Fruit fly (Drosophila melanogaster) whole organism, embryonic: ENCODE results near the gene mRpL51.
A peak's percentile ranks its signal among the peaks of the same experiment; 100 is the strongest.

Experiments used
- ATbp ChIP-seq: fragments of 200-800 bp; sonication (Bioruptor generic); optimal IDR thresholded peaks from 2 replicates; lab custom pipeline; 2017; ENCODE audit warnings: missing biosample characterization, mild to moderate bottlenecking, missing genetic modification characterization, missing genetic modification reagents
- B-H1 ChIP-seq: fragments of 200-800 bp; sonication (Bioruptor generic); IDR thresholded peaks from 3 replicates; pipeline ENCODE4 v1.3.6; 2022; ENCODE audit warnings: missing biosample characterization, missing genetic modification characterization
- CG10565 ChIP-seq: fragments of 200-800 bp; sonication (Bioruptor generic); optimal IDR thresholded peaks from 3 replicates; lab custom pipeline; 2016; ENCODE audit warnings: missing biosample characterization, mild to moderate bottlenecking, missing genetic modification characterization
- CG10654 ChIP-seq: fragments of 200-800 bp; sonication (Bioruptor generic); optimal IDR thresholded peaks from 2 replicates; lab custom pipeline; 2016; ENCODE audit warnings: missing biosample characterization, missing genetic modification characterization
- CG10959 ChIP-seq: fragments of 200-800 bp; sonication (Bioruptor generic); IDR thresholded peaks from 2 replicates; pipeline ENCODE4 v1.3.6; 2022; ENCODE audit warnings: missing biosample characterization, missing genetic modification characterization
- CG15514 ChIP-seq: fragments of 200-800 bp; sonication (Bioruptor generic); optimal IDR thresholded peaks from 3 replicates; lab custom pipeline; 2017; ENCODE audit warnings: missing biosample characterization, missing genetic modification characterization, mild to moderate bottlenecking, moderate library complexity, missing genetic modification reagents
- CG15601 ChIP-seq: fragments of 200-800 bp; sonication (Bioruptor generic); optimal IDR thresholded peaks from 3 replicates; lab custom pipeline; 2019; ENCODE audit warnings: missing biosample characterization, mild to moderate bottlenecking, missing genetic modification characterization, moderate library complexity
- CG16863 ChIP-seq: fragments of 200-800 bp; sonication (Bioruptor generic); optimal IDR thresholded peaks from 3 replicates; lab custom pipeline; 2016; ENCODE audit warnings: missing biosample characterization, missing genetic modification characterization
- CG17359 ChIP-seq: fragments of 200-800 bp; sonication (Bioruptor generic); optimal IDR thresholded peaks from 3 replicates; lab custom pipeline; 2018; ENCODE audit warnings: missing biosample characterization, mild to moderate bottlenecking, missing genetic modification characterization, moderate library complexity
- CG17568 ChIP-seq: fragments of 200-800 bp; sonication (Bioruptor generic); optimal IDR thresholded peaks from 2 replicates; lab custom pipeline; 2018; ENCODE audit warnings: missing biosample characterization, mild to moderate bottlenecking, missing genetic modification characterization, moderate library complexity
- CG18011 ChIP-seq: fragments of 200-800 bp; sonication (Bioruptor generic); optimal IDR thresholded peaks from 2 replicates; lab custom pipeline; 2017; ENCODE audit warnings: missing biosample characterization, missing genetic modification characterization, mild to moderate bottlenecking, moderate library complexity, missing genotype
- CG2712 ChIP-seq: fragments of 200-800 bp; optimal IDR thresholded peaks from 3 replicates; lab custom pipeline; 2019; ENCODE audit warnings: missing biosample characterization, mild to moderate bottlenecking, missing genetic modification characterization, moderate library complexity
- CG31224 ChIP-seq: fragments of 200-800 bp; sonication (Bioruptor generic); IDR thresholded peaks from 2 replicates; pipeline ENCODE4 v1.3.6; 2022; ENCODE audit warnings: missing biosample characterization, missing genetic modification characterization
- CG3847 ChIP-seq: fragments of 200-800 bp; sonication (Bioruptor generic); IDR thresholded peaks from 2 replicates; pipeline ENCODE4 v1.3.6; 2022; ENCODE audit warnings: missing biosample characterization, missing genetic modification characterization
- CG6254 ChIP-seq: fragments of 200-800 bp; sonication (Bioruptor generic); optimal IDR thresholded peaks from 3 replicates; lab custom pipeline; 2017; ENCODE audit warnings: mild to moderate bottlenecking, missing biosample characterization, missing genetic modification reagents, missing genetic modification characterization
- CG8089 ChIP-seq: fragments of 200-800 bp; sonication (Bioruptor generic); optimal IDR thresholded peaks from 3 replicates; lab custom pipeline; 2016; ENCODE audit warnings: missing biosample characterization, missing genetic modification characterization
- CG8478 ChIP-seq: fragments of >200 bp; optimal IDR thresholded peaks from 2 replicates; lab custom pipeline; 2018
- CG8944 ChIP-seq: fragments of 200-800 bp; sonication (Bioruptor generic); optimal IDR thresholded peaks from 3 replicates; lab custom pipeline; 2016; ENCODE audit warnings: missing biosample characterization, missing genetic modification characterization
- D ChIP-seq, 2 experiments: fragments of 200-800 bp in 1 of 2; fragments of >200 bp in 1 of 2; sonication (Bioruptor generic) in 1 of 2; optimal IDR thresholded peaks; 2 replicates in 1 of 2; 3 replicates in 1 of 2; lab custom pipeline; 2017; ENCODE audit warnings: mild to moderate bottlenecking in 1 of 2, missing biosample characterization in 1 of 2, missing genetic modification characterization in 1 of 2, missing genetic modification reagents in 1 of 2
- Dip3 ChIP-seq: fragments of 200-800 bp; sonication (Bioruptor generic); optimal IDR thresholded peaks from 3 replicates; lab custom pipeline; 2016; ENCODE audit warnings: missing biosample characterization, missing genetic modification characterization
- Dref ChIP-seq: fragments of 200-800 bp; sonication (Bioruptor generic); IDR thresholded peaks from 2 replicates; pipeline ENCODE4 v1.3.6; 2022; ENCODE audit warnings: missing biosample characterization, missing genetic modification characterization
- ERR ChIP-seq: fragments of 200-800 bp; sonication (Bioruptor generic); optimal IDR thresholded peaks from 2 replicates; lab custom pipeline; 2016; ENCODE audit warnings: missing biosample characterization, missing genetic modification characterization
- HLH54F ChIP-seq: fragments of 200-800 bp; sonication (Bioruptor generic); optimal IDR thresholded peaks from 3 replicates; lab custom pipeline; 2016; ENCODE audit warnings: missing biosample characterization, missing genetic modification characterization
- Hand ChIP-seq: fragments of 200-800 bp; sonication (Bioruptor generic); optimal IDR thresholded peaks from 2 replicates; lab custom pipeline; 2017; ENCODE audit warnings: mild to moderate bottlenecking, missing biosample characterization, missing genetic modification reagents, missing genetic modification characterization
- Hmr ChIP-seq: fragments of 200-800 bp; sonication (Bioruptor generic); optimal IDR thresholded peaks from 3 replicates; lab custom pipeline; 2017; ENCODE audit warnings: mild to moderate bottlenecking, missing biosample characterization, missing genetic modification reagents, missing genetic modification characterization
- Hr51 ChIP-seq, 2 experiments: fragments of 200-800 bp; sonication (Bioruptor generic); optimal IDR thresholded peaks; 2 replicates in 1 of 2; 3 replicates in 1 of 2; lab custom pipeline; 2016 to 2018; ENCODE audit warnings: missing biosample characterization in 2 of 2, missing genetic modification characterization in 2 of 2, mild to moderate bottlenecking in 1 of 2, moderate library complexity in 1 of 2
- Jarid2 ChIP-seq: fragments of 200-800 bp; sonication (Bioruptor generic); optimal IDR thresholded peaks from 3 replicates; lab custom pipeline; 2017; ENCODE audit warnings: mild to moderate bottlenecking, missing biosample characterization, missing genetic modification reagents, missing genetic modification characterization
- Lim3 ChIP-seq: fragments of 200-800 bp; sonication (Bioruptor generic); IDR thresholded peaks from 2 replicates; pipeline ENCODE4 v1.3.6; 2022; ENCODE audit warnings: missing biosample characterization, missing genetic modification characterization
- Lpt ChIP-seq: fragments of >200 bp; optimal IDR thresholded peaks from 2 replicates; lab custom pipeline; 2018; ENCODE audit warnings: missing biosample characterization, missing genetic modification characterization
- Mrtf ChIP-seq: fragments of 200-800 bp; sonication (Bioruptor generic); IDR thresholded peaks from 3 replicates; pipeline ENCODE4 v1.3.6; 2022; ENCODE audit warnings: missing biosample characterization, missing genetic modification characterization
- NC2α ChIP-seq: fragments of 200-800 bp; sonication (Bioruptor generic); optimal IDR thresholded peaks from 2 replicates; lab custom pipeline; 2016; ENCODE audit warnings: missing biosample characterization, missing genetic modification characterization
- danr ChIP-seq: fragments of 200-800 bp; sonication (Bioruptor generic); IDR thresholded peaks from 2 replicates; pipeline ENCODE4 v1.3.6; 2022; ENCODE audit warnings: missing biosample characterization, missing genetic modification characterization
- dmrt99B ChIP-seq: fragments of 200-800 bp; sonication (Bioruptor generic); optimal IDR thresholded peaks from 2 replicates; lab custom pipeline; 2018; ENCODE audit warnings: missing biosample characterization, mild to moderate bottlenecking, missing genetic modification characterization, moderate library complexity
- ftz-f1 ChIP-seq: fragments of 200-800 bp; sonication (Bioruptor generic); optimal IDR thresholded peaks from 2 replicates; lab custom pipeline; 2016; ENCODE audit warnings: missing biosample characterization, missing genetic modification characterization
- gcm ChIP-seq: fragments of 200-800 bp; sonication (Bioruptor generic); optimal IDR thresholded peaks from 2 replicates; lab custom pipeline; 2019; ENCODE audit warnings: missing biosample characterization, mild to moderate bottlenecking, missing genetic modification characterization, moderate library complexity
- gro ChIP-seq: fragments of 200-800 bp; sonication (Bioruptor generic); optimal IDR thresholded peaks from 2 replicates; lab custom pipeline; 2016; ENCODE audit warnings: missing biosample characterization, missing genetic modification characterization
- klu ChIP-seq: fragments of 200-800 bp; sonication (Bioruptor generic); IDR thresholded peaks from 2 replicates; pipeline ENCODE4 v1.3.6; 2022; ENCODE audit warnings: missing biosample characterization, missing genetic modification characterization
- kni ChIP-seq: fragments of 200-800 bp; sonication (Bioruptor generic); optimal IDR thresholded peaks from 3 replicates; lab custom pipeline; 2017; ENCODE audit warnings: mild to moderate bottlenecking, missing biosample characterization, missing genetic modification reagents, missing genetic modification characterization
- lab ChIP-seq: fragments of 200-800 bp; sonication (Bioruptor generic); optimal IDR thresholded peaks from 3 replicates; lab custom pipeline; 2017; ENCODE audit warnings: missing biosample characterization, missing genetic modification characterization, mild to moderate bottlenecking, moderate library complexity, missing genetic modification reagents
- oc ChIP-seq: fragments of 200-800 bp; sonication (Bioruptor generic); optimal IDR thresholded peaks from 2 replicates; lab custom pipeline; 2018; ENCODE audit warnings: missing biosample characterization, mild to moderate bottlenecking, missing genetic modification characterization, moderate library complexity
- pho ChIP-seq: fragments of 200-800 bp; sonication (Bioruptor generic); optimal IDR thresholded peaks from 2 replicates; lab custom pipeline; 2016; ENCODE audit warnings: missing biosample characterization, missing genetic modification characterization
- sens ChIP-seq: fragments of 200-800 bp; sonication (Bioruptor generic); peaks from one replicate; lab custom pipeline; 2016; ENCODE audit warnings: missing biosample characterization, missing genetic modification characterization
- sima ChIP-seq: fragments of 200-800 bp; sonication (Bioruptor generic); optimal IDR thresholded peaks from 2 replicates; lab custom pipeline; 2016; ENCODE audit warnings: missing biosample characterization, missing genetic modification characterization
- so ChIP-seq: fragments of 200-800 bp; sonication (Bioruptor generic); IDR thresholded peaks from 3 replicates; pipeline ENCODE4 v1.3.6; 2022; ENCODE audit warnings: missing biosample characterization, missing genetic modification characterization
- tin ChIP-seq: fragments of 200-800 bp; sonication (Bioruptor generic); optimal IDR thresholded peaks from 3 replicates; lab custom pipeline; 2016; ENCODE audit warnings: missing biosample characterization, missing genetic modification characterization
- tio ChIP-seq: fragments of 200-800 bp; sonication (Bioruptor generic); optimal IDR thresholded peaks from 2 replicates; lab custom pipeline; 2017; ENCODE audit warnings: missing biosample characterization, missing genetic modification characterization, inconsistent platforms
- wek ChIP-seq: fragments of 200-800 bp; sonication (Bioruptor generic); optimal IDR thresholded peaks from 3 replicates; lab custom pipeline; 2018; ENCODE audit warnings: missing biosample characterization, mild to moderate bottlenecking, missing genetic modification characterization, moderate library complexity
- yki ChIP-seq: fragments of >200 bp; optimal IDR thresholded peaks from 3 replicates; lab custom pipeline; 2018
- zfh1 ChIP-seq: fragments of 200-800 bp; sonication (Bioruptor generic); IDR thresholded peaks from 3 replicates; pipeline ENCODE4 v1.3.6; 2022; ENCODE audit warnings: missing biosample characterization, missing genetic modification characterization

mRpL51 gene

dm6 chr2L:8541469-8542233 is 24.5 kb upstream of the mRpL51 start, which contains the start of gene Sema1a (continued):
- TF ChIP-seq CG3847 (GFP tag; lab: Robert Waterston, UW) (no peak; the same call in 1 of the 2 replicates), Lim3 (GFP tag; lab: Robert Waterston, UW) (no peak), zfh1 (GFP tag; lab: Robert Waterston, UW) (peak; percentile 68), Jarid2 (GFP tag; lab: Kevin White, UChicago) (peak; percentile 23), tin (GFP tag; lab: Kevin White, UChicago) (peak; percentile 36), oc (peak; percentile 92), ATbp (peak; percentile 46), wek (peak; percentile 40), Hr51 (GFP tag; optimal IDR thresholded peaks at IDR 0.05; lab: Kevin White, UChicago) (peak; percentile 17 to 58), CG15601 (peak; percentile 34), CG8478 (lab: Kevin White, UChicago) (no peak), CG17568 (GFP tag; lab: Kevin White, UChicago) (no peak), CG10654 (GFP tag; lab: Kevin White, UChicago) (peak; percentile 25), CG2712 (tag; lab: Kevin White, UChicago) (peak; percentile 65), sima (GFP tag; lab: Kevin White, UChicago) (no peak), NC2α (GFP tag; lab: Kevin White, UChicago) (peak; percentile 66), Dip3 (GFP tag; lab: Kevin White, UChicago) (peak; percentile 52), CG10959 (no peak), gro (GFP tag; lab: Kevin White, UChicago) (peak; percentile 25), CG8089 (GFP tag; lab: Kevin White, UChicago) (no peak), kni (GFP tag; lab: Kevin White, UChicago) (no peak), danr (GFP tag; lab: Robert Waterston, UW) (no peak), lab (peak; percentile 68), Mrtf (GFP tag; lab: Robert Waterston, UW) (no peak; the same call in 2 of the 3 replicates), gcm (peak; percentile 44), pho (GFP tag; lab: Kevin White, UChicago) (peak; percentile 79), CG8944 (GFP tag; lab: Kevin White, UChicago) (peak; percentile 28), sens (GFP tag; lab: Kevin White, UChicago) (peak; percentile 90), yki (lab: Kevin White, UChicago) (no peak), dmrt99B (tag; lab: Kevin White, UChicago) (peak; percentile 57), Dref (no peak), HLH54F (GFP tag; lab: Kevin White, UChicago) (peak; percentile 83), klu (GFP tag; lab: Robert Waterston, UW) (no peak), CG31224 (GFP tag; lab: Robert Waterston, UW) (no peak; the same call in none of the 2 replicates), Lpt (GFP tag; lab: Kevin White, UChicago) (no peak), D (optimal IDR thresholded peaks at IDR 0.05; lab: Kevin White, UChicago) (no peak), D (GFP tag; optimal IDR thresholded peaks at IDR 0.05; lab: Kevin White, UChicago) (peak; percentile 18), so (GFP tag; lab: Robert Waterston, UW) (peak; percentile 65; the same call in 2 of the 3 replicates), Hmr (peak; percentile 67), B-H1 (peak; percentile 46; the same call in 1 of the 3 replicates), ftz-f1 (GFP tag; lab: Kevin White, UChicago) (no peak), tio (GFP tag; lab: Kevin White, UChicago) (no peak), CG6254 (peak; percentile 58), CG15514 (GFP tag; lab: Kevin White, UChicago) (peak; percentile 46), CG16863 (GFP tag; lab: Kevin White, UChicago) (peak; percentile 61), Hand (GFP tag; lab: Kevin White, UChicago) (no peak), CG17359 (peak; percentile 57), CG18011 (GFP tag; lab: Kevin White, UChicago) (no peak), ERR (GFP tag; lab: Kevin White, UChicago) (no peak), CG10565 (no peak)
